Fruit fly (Drosophila melanogaster) whole organism, adult: Measurements from ENCODE around the gene Tom.

Experiments used
- CG14711 ChIP-seq: fragments of 200-800 bp; sonication (Bioruptor generic); optimal IDR thresholded peaks from 2 replicates; lab custom pipeline; 2018; ENCODE audit warnings: missing biosample characterization, mild to moderate bottlenecking, missing genetic modification characterization, moderate library complexity
- CG5204 ChIP-seq: fragments of 200-800 bp; sonication (Bioruptor generic); optimal IDR thresholded peaks from 2 replicates; lab custom pipeline; 2016; ENCODE audit warnings: missing biosample characterization, missing genetic modification characterization

- TF ChIP-seq CG14711 (tag; lab: Kevin White, UChicago) (no peak), CG5204 (GFP tag; lab: Kevin White, UChicago) (no peak)
Observed at dm6 chr3L:14988231-14988630, 19.1 kb downstream of the Tom start.
